Worm (Caenorhabditis elegans) whole organism, midembryonic: ENCODE results near the gene B0495.5.

Source experiments
- T22C8.4 ChIP-seq: fragments of 200-800 bp; sonication (Bioruptor generic); IDR thresholded peaks from 2 replicates; pipeline ENCODE4 v1.3.6; 2022; ENCODE audit warnings: missing genetic modification characterization, missing compliant biosample characterization
- med-1 ChIP-seq: sonication (generic microtip); optimal IDR thresholded peaks from 2 replicates; lab custom pipeline; 2017; ENCODE audit warnings: missing genetic modification characterization, mild to moderate bottlenecking, missing compliant biosample characterization, antibody characterized with exemption, missing genetic modification reagents; ENCODE audit not compliant: insufficient read depth
- tab-1 ChIP-seq: fragments of 200-800 bp; sonication (Bioruptor generic); IDR thresholded peaks from 2 replicates; pipeline ENCODE4 v1.3.6; 2022; ENCODE audit warnings: missing genetic modification characterization, missing compliant biosample characterization

DNA sequence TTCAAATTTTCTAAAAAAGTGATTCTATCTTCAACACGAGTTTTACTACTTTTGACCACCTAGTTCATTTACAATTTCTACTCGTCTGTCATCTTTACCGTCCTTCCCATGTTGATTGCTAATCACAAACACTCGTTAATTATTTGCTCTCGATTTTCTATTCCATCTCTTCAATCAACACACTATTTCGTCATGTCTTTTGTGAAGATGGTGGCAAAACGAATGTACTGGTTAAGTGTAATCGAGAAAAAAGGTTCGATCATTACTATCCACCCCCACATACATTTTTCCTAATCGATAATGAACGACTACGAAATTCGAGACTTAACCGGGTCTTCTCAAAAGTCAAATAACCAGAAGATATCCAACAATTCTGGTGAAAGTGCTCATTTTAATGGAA, 26.3 kb upstream of the B0495.5 start, which contains the start of gene cpna-2:
- no peak for TF ChIP-seq med-1 (GFP tag; lab: Kevin White, UChicago)
- TF ChIP-seq tab-1 (GFP tag; lab: Robert Waterston, UW) = no peak
- no peak for TF ChIP-seq T22C8.4 (GFP tag; lab: Robert Waterston, UW)
